Fruit fly (Drosophila melanogaster) whole organism, embryonic: ENCODE results near the gene CG31883.
A peak's percentile ranks its signal among the peaks of the same experiment; 100 is the strongest.

Source experiments
- Atf3 ChIP-seq: fragments of 200-800 bp; sonication (Bioruptor generic); optimal IDR thresholded peaks from 3 replicates; lab custom pipeline; 2016; ENCODE audit warnings: missing biosample characterization, missing genetic modification characterization
- B-H2 ChIP-seq: fragments of 200-800 bp; sonication (Bioruptor generic); optimal IDR thresholded peaks from 2 replicates; lab custom pipeline; 2018; ENCODE audit warnings: missing biosample characterization, mild to moderate bottlenecking, missing genetic modification characterization
- CG10274 ChIP-seq: fragments of 200-800 bp; sonication (Bioruptor generic); optimal IDR thresholded peaks from 3 replicates; lab custom pipeline; 2017; ENCODE audit warnings: missing biosample characterization, mild to moderate bottlenecking, missing genetic modification characterization
- CG11695 ChIP-seq: fragments of 200-800 bp; sonication (Bioruptor generic); IDR thresholded peaks from 3 replicates; pipeline ENCODE4 v1.3.6; 2022; ENCODE audit warnings: missing biosample characterization, missing genetic modification characterization
- CG13424 ChIP-seq: fragments of 200-800 bp; sonication (Bioruptor generic); optimal IDR thresholded peaks from 2 replicates; lab custom pipeline; 2019; ENCODE audit warnings: missing biosample characterization, mild to moderate bottlenecking, missing genetic modification characterization, moderate library complexity
- CG17361 ChIP-seq: fragments of 200-800 bp; sonication (Bioruptor generic); IDR thresholded peaks from 3 replicates; pipeline ENCODE4 v1.3.6; 2022; ENCODE audit warnings: missing biosample characterization, missing genetic modification characterization
- CG18476 ChIP-seq: fragments of 200-800 bp; sonication (Bioruptor generic); optimal IDR thresholded peaks from 2 replicates; lab custom pipeline; 2016; ENCODE audit warnings: missing biosample characterization, mild to moderate bottlenecking, missing genetic modification characterization
- CG3407 ChIP-seq: fragments of 200-800 bp; sonication (Bioruptor generic); optimal IDR thresholded peaks from 2 replicates; lab custom pipeline; 2018; ENCODE audit warnings: missing biosample characterization, mild to moderate bottlenecking, missing genetic modification characterization
- CG5180 ChIP-seq: fragments of 200-800 bp; sonication (Bioruptor generic); optimal IDR thresholded peaks from 3 replicates; lab custom pipeline; 2017; ENCODE audit warnings: missing biosample characterization, missing genetic modification characterization, mild to moderate bottlenecking, moderate library complexity, missing genetic modification reagents
- CG6683 ChIP-seq: fragments of 200-800 bp; sonication (Bioruptor generic); optimal IDR thresholded peaks from 2 replicates; lab custom pipeline; 2017; ENCODE audit warnings: missing biosample characterization, mild to moderate bottlenecking, missing genetic modification characterization, missing genetic modification reagents
- CG6689 ChIP-seq: fragments of 200-800 bp; sonication (Bioruptor generic); IDR thresholded peaks from 2 replicates; pipeline ENCODE4 v1.3.6; 2022; ENCODE audit warnings: missing biosample characterization, missing genetic modification characterization
- CG9215 ChIP-seq: fragments of 200-800 bp; sonication (Bioruptor generic); IDR thresholded peaks from 2 replicates; pipeline ENCODE4 v1.3.6; 2022; ENCODE audit warnings: missing biosample characterization, missing genetic modification characterization
- Dip2 ChIP-seq: fragments of 200-800 bp; sonication (Bioruptor generic); IDR thresholded peaks from 2 replicates; pipeline ENCODE4 v1.3.6; 2022; ENCODE audit warnings: missing biosample characterization, missing genetic modification characterization
- E2f2 ChIP-seq: fragments of 200-800 bp; sonication (Bioruptor generic); IDR thresholded peaks from 2 replicates; pipeline ENCODE4 v1.3.6; 2022; ENCODE audit warnings: missing biosample characterization, missing genetic modification characterization
- HLH4C ChIP-seq: fragments of 200-800 bp; sonication (Bioruptor generic); IDR thresholded peaks from 3 replicates; pipeline ENCODE4 v1.3.6; 2022; ENCODE audit warnings: missing biosample characterization, missing genetic modification characterization; ENCODE audit not compliant: partially characterized antibody
- Hmx ChIP-seq: fragments of 200-800 bp; sonication (Bioruptor generic); optimal IDR thresholded peaks from 2 replicates; lab custom pipeline; 2016; ENCODE audit warnings: missing biosample characterization, missing genetic modification characterization
- Jarid2 ChIP-seq: fragments of 200-800 bp; sonication (Bioruptor generic); optimal IDR thresholded peaks from 3 replicates; lab custom pipeline; 2017; ENCODE audit warnings: mild to moderate bottlenecking, missing biosample characterization, missing genetic modification reagents, missing genetic modification characterization
- Mad ChIP-seq: fragments of 200-800 bp; sonication (Bioruptor generic); optimal IDR thresholded peaks from 2 replicates; lab custom pipeline; 2016; ENCODE audit warnings: missing biosample characterization, missing genetic modification characterization
- Neu2 ChIP-seq: fragments of 200-800 bp; sonication (Bioruptor generic); optimal IDR thresholded peaks from 3 replicates; lab custom pipeline; 2016; ENCODE audit warnings: missing biosample characterization, missing genetic modification characterization, borderline replicate concordance
- Ptx1 ChIP-seq: fragments of 200-800 bp; sonication (Bioruptor generic); IDR thresholded peaks from 2 replicates; pipeline ENCODE4 v1.3.6; 2022; ENCODE audit warnings: missing biosample characterization, missing genetic modification characterization
- Rfx ChIP-seq: fragments of 200-800 bp; sonication (Bioruptor generic); IDR thresholded peaks from 2 replicates; pipeline ENCODE4 v1.3.6; 2022; ENCODE audit warnings: missing biosample characterization, missing genetic modification characterization
- Rx ChIP-seq: fragments of 200-800 bp; sonication (Bioruptor generic); IDR thresholded peaks from 2 replicates; pipeline ENCODE4 v1.3.6; 2022; ENCODE audit warnings: missing biosample characterization, missing genetic modification characterization
- Six4 ChIP-seq: fragments of 200-800 bp; sonication (Bioruptor generic); optimal IDR thresholded peaks from 2 replicates; lab custom pipeline; 2016; ENCODE audit warnings: missing biosample characterization, missing genetic modification characterization
- Ssrp ChIP-seq: fragments of 200-800 bp; sonication (Bioruptor generic); optimal IDR thresholded peaks from 2 replicates; lab custom pipeline; 2018; ENCODE audit warnings: missing biosample characterization, mild to moderate bottlenecking, missing genetic modification characterization, moderate library complexity
- Trl ChIP-seq, 3 experiments: fragments of >200 bp in 2 of 3; fragments of 200-800 bp in 1 of 3; sonication (Bioruptor generic) in 1 of 3; optimal IDR thresholded peaks; 2 replicates in 1 of 3; 3 replicates in 2 of 3; lab custom pipeline; 2016 to 2017; ENCODE audit warnings: missing biosample characterization in 1 of 3, missing genetic modification characterization in 1 of 3
- Xbp1 ChIP-seq: fragments of 200-800 bp; sonication (Bioruptor generic); optimal IDR thresholded peaks from 3 replicates; lab custom pipeline; 2016; ENCODE audit warnings: missing biosample characterization, mild to moderate bottlenecking, missing genetic modification characterization
- ara ChIP-seq: fragments of 200-800 bp; sonication (Bioruptor generic); IDR thresholded peaks from 2 replicates; pipeline ENCODE4 v1.3.6; 2022; ENCODE audit warnings: missing biosample characterization, missing genetic modification characterization
- ase ChIP-seq: fragments of 200-800 bp; sonication (Bioruptor generic); IDR thresholded peaks from 3 replicates; pipeline ENCODE4 v1.3.6; 2022; ENCODE audit warnings: missing biosample characterization, missing genetic modification characterization
- cad ChIP-seq: fragments of >200 bp; optimal IDR thresholded peaks from 2 replicates; lab custom pipeline; 2017; ENCODE audit warnings: missing biosample characterization, missing genetic modification characterization
- corto ChIP-seq: fragments of 200-800 bp; sonication (Bioruptor generic); optimal IDR thresholded peaks from 2 replicates; lab custom pipeline; 2016; ENCODE audit warnings: missing biosample characterization, mild to moderate bottlenecking, missing genetic modification characterization, moderate library complexity
- en ChIP-seq: fragments of 200-800 bp; sonication (Bioruptor generic); optimal IDR thresholded peaks from 2 replicates; lab custom pipeline; 2016; ENCODE audit warnings: missing biosample characterization, missing genetic modification characterization
- esg ChIP-seq: fragments of 200-800 bp; sonication (Bioruptor generic); conservative IDR thresholded peaks from 2 replicates; pipeline ENCODE4 v1.3.6; 2022; ENCODE audit warnings: missing biosample characterization, missing genetic modification characterization
- fd3F ChIP-seq: fragments of 200-800 bp; sonication (Bioruptor generic); optimal IDR thresholded peaks from 2 replicates; lab custom pipeline; 2018; ENCODE audit warnings: missing biosample characterization, mild to moderate bottlenecking, missing genetic modification characterization, moderate library complexity
- fru ChIP-seq: fragments of >200 bp; optimal IDR thresholded peaks from 2 replicates; lab custom pipeline; 2017
- inv ChIP-seq: fragments of 200-800 bp; sonication (Bioruptor generic); IDR thresholded peaks from 2 replicates; pipeline ENCODE4 v1.3.6; 2022; ENCODE audit warnings: missing biosample characterization, missing genetic modification characterization; ENCODE audit not compliant: partially characterized antibody
- kay ChIP-seq: fragments of 200-800 bp; sonication (Bioruptor generic); optimal IDR thresholded peaks from 2 replicates; lab custom pipeline; 2016; ENCODE audit warnings: missing biosample characterization, missing genetic modification characterization
- lilli ChIP-seq: fragments of 200-800 bp; sonication (Bioruptor generic); optimal IDR thresholded peaks from 3 replicates; lab custom pipeline; 2016; ENCODE audit warnings: missing biosample characterization, missing genetic modification characterization
- lov ChIP-seq, 2 experiments: fragments of 200-800 bp in 1 of 2; fragments of >200 bp in 1 of 2; sonication (Bioruptor generic) in 1 of 2; IDR thresholded peaks in 1 of 2; optimal IDR thresholded peaks in 1 of 2; 2 replicates in 1 of 2; 3 replicates in 1 of 2; pipeline versions ENCODE4 v1.3.6 to Lab custom; 2017 to 2022; ENCODE audit warnings: missing biosample characterization in 1 of 2, missing genetic modification characterization in 1 of 2
- luna ChIP-seq: fragments of 200-800 bp; sonication (Bioruptor generic); optimal IDR thresholded peaks from 2 replicates; lab custom pipeline; 2016; ENCODE audit warnings: missing biosample characterization, missing genetic modification characterization
- mld ChIP-seq: fragments of 200-800 bp; sonication (Bioruptor generic); IDR thresholded peaks from 3 replicates; pipeline ENCODE4 v1.3.6; 2022; ENCODE audit warnings: missing biosample characterization, missing genetic modification characterization; ENCODE audit not compliant: partially characterized antibody
- oc ChIP-seq: fragments of 200-800 bp; sonication (Bioruptor generic); optimal IDR thresholded peaks from 2 replicates; lab custom pipeline; 2018; ENCODE audit warnings: missing biosample characterization, mild to moderate bottlenecking, missing genetic modification characterization, moderate library complexity
- psq ChIP-seq: fragments of 200-800 bp; sonication (Bioruptor generic); optimal IDR thresholded peaks from 2 replicates; lab custom pipeline; 2017; ENCODE audit warnings: missing biosample characterization, missing genetic modification characterization
- pzg ChIP-seq: fragments of 200-800 bp; sonication (Bioruptor generic); optimal IDR thresholded peaks from 3 replicates; lab custom pipeline; 2018; ENCODE audit warnings: missing biosample characterization, mild to moderate bottlenecking, missing genetic modification characterization, moderate library complexity
- ranshi ChIP-seq: fragments of 200-800 bp; sonication (Bioruptor generic); IDR thresholded peaks from 2 replicates; pipeline ENCODE4 v1.3.6; 2022; ENCODE audit warnings: missing biosample characterization, missing genetic modification characterization
- sob ChIP-seq: fragments of 200-800 bp; sonication (Bioruptor generic); IDR thresholded peaks from 2 replicates; pipeline ENCODE4 v1.3.6; 2022; ENCODE audit warnings: missing biosample characterization, missing genetic modification characterization
- tap ChIP-seq: fragments of 200-800 bp; optimal IDR thresholded peaks from 3 replicates; lab custom pipeline; 2019; ENCODE audit warnings: missing biosample characterization, mild to moderate bottlenecking, missing genetic modification characterization, moderate library complexity
- vvl ChIP-seq: fragments of 200-800 bp; sonication (Bioruptor generic); IDR thresholded peaks from 2 replicates; pipeline ENCODE4 v1.3.6; 2022; ENCODE audit warnings: missing biosample characterization, missing genetic modification characterization
- z ChIP-seq: fragments of 200-800 bp; sonication (Bioruptor generic); IDR thresholded peaks from 3 replicates; pipeline ENCODE4 v1.3.6; 2022; ENCODE audit warnings: missing biosample characterization, missing genetic modification characterization
- zen ChIP-seq: fragments of 200-800 bp; sonication (Bioruptor generic); optimal IDR thresholded peaks from 3 replicates; lab custom pipeline; 2018; ENCODE audit warnings: missing biosample characterization, mild to moderate bottlenecking, missing genetic modification characterization, moderate library complexity
- zf30C ChIP-seq: fragments of 200-800 bp; sonication (Bioruptor generic); optimal IDR thresholded peaks from 3 replicates; lab custom pipeline; 2018; ENCODE audit warnings: missing biosample characterization, mild to moderate bottlenecking, missing genetic modification characterization

Gene CG31883

dm6 chr2L:9576269-9576933 is 48.1 kb downstream of the CG31883 start, which contains the start of gene Mtpalpha (continued):
- TF ChIP-seq esg (GFP tag; lab: Robert Waterston, UW) (no peak), Ptx1 (GFP tag; lab: Robert Waterston, UW) (peak; percentile 52), CG11695 (GFP tag; lab: Robert Waterston, UW) (no peak), lov (optimal IDR thresholded peaks at IDR 0.05; lab: Kevin White, UChicago) (no peak), lov (GFP tag; IDR thresholded peaks at IDR 0.05; lab: Robert Waterston, UW) (no peak), Rx (GFP tag; lab: Robert Waterston, UW) (no peak), tap (tag; lab: Kevin White, UChicago) (no peak), ase (0 out of 3 replicates have a peak, but pooled peaks have one; percentile 22), CG13424 (peak; percentile 48), ara (GFP tag; lab: Robert Waterston, UW) (no peak), Xbp1 (GFP tag; lab: Kevin White, UChicago) (peak; percentile 75), CG5180 (GFP tag; lab: Kevin White, UChicago) (no peak), Trl (optimal IDR thresholded peaks at IDR 0.05; lab: Kevin White, UChicago) (peak in 1 of 2 experiments; percentile 13), Trl (GFP tag; optimal IDR thresholded peaks at IDR 0.05; lab: Kevin White, UChicago) (peak; percentile 27), Atf3 (no peak), pzg (GFP tag; lab: Kevin White, UChicago) (peak; percentile 73), ranshi (GFP tag; lab: Robert Waterston, UW) (no peak), Rfx (peak; percentile 76; the same call in 1 of the 2 replicates), Mad (GFP tag; lab: Kevin White, UChicago) (no peak), kay (GFP tag; lab: Kevin White, UChicago) (no peak), zen (tag; lab: Kevin White, UChicago) (no peak), zf30C (no peak), lilli (GFP tag; lab: Kevin White, UChicago) (peak; percentile 61), corto (GFP tag; lab: Kevin White, UChicago) (no peak), en (GFP tag; lab: Kevin White, UChicago) (no peak), CG6683 (GFP tag; lab: Kevin White, UChicago) (no peak), luna (GFP tag; lab: Kevin White, UChicago) (no peak), CG10274 (GFP tag; lab: Kevin White, UChicago) (no peak), Ssrp (tag; lab: Kevin White, UChicago) (no peak), inv (no peak), CG17361 (GFP tag; lab: Robert Waterston, UW) (0 out of 3 replicates have a peak, but pooled peaks have one; percentile 49), Neu2 (GFP tag; lab: Kevin White, UChicago) (no peak), Hmx (GFP tag; lab: Kevin White, UChicago) (no peak), cad (GFP tag; lab: Kevin White, UChicago) (no peak), CG9215 (GFP tag; lab: Robert Waterston, UW) (no peak), oc (no peak), CG3407 (GFP tag; lab: Kevin White, UChicago) (no peak), z (GFP tag; lab: Robert Waterston, UW) (no peak), psq (GFP tag; lab: Kevin White, UChicago) (no peak), fd3F (GFP tag; lab: Kevin White, UChicago) (no peak), Dip2 (GFP tag; lab: Robert Waterston, UW) (peak; percentile 98), sob (GFP tag; lab: Robert Waterston, UW) (peak; percentile 39; the same call in 1 of the 2 replicates), CG6689 (GFP tag; lab: Robert Waterston, UW) (no peak), fru (lab: Kevin White, UChicago) (no peak), vvl (GFP tag; lab: Robert Waterston, UW) (peak; percentile 63), CG18476 (GFP tag; lab: Kevin White, UChicago) (no peak), B-H2 (GFP tag; lab: Kevin White, UChicago) (peak; percentile 1), mld (GFP tag; lab: Robert Waterston, UW) (no peak), HLH4C (GFP tag; lab: Robert Waterston, UW) (no peak), Six4 (GFP tag; lab: Kevin White, UChicago) (no peak), E2f2 (GFP tag; lab: Robert Waterston, UW) (peak; percentile 25; the same call in 1 of the 2 replicates), Jarid2 (peak; percentile 60)
